Fruit fly (Drosophila melanogaster) whole organism: ENCODE data around the gene CG15740.

Experiments
- CG8478 ChIP-seq: fragments of >200 bp; optimal IDR thresholded peaks from 2 replicates; lab custom pipeline; 2018; ENCODE audit warnings: inconsistent platforms
- Dll ChIP-seq: fragments of >200 bp; optimal IDR thresholded peaks from 2 replicates; lab custom pipeline; 2017
- EcR ChIP-seq, 2 experiments: fragments of >200 bp; optimal IDR thresholded peaks; 2 replicates each; lab custom pipeline; 2017; ENCODE audit warnings: missing biosample characterization in 2 of 2, missing genetic modification characterization in 2 of 2, missing genetic modification reagents in 2 of 2
- pan ChIP-seq: fragments of >200 bp; optimal IDR thresholded peaks from 2 replicates; lab custom pipeline; 2017
- psq ChIP-seq: fragments of >200 bp; optimal IDR thresholded peaks from 2 replicates; lab custom pipeline; 2017
- usp ChIP-seq: fragments of >200 bp; optimal IDR thresholded peaks from 2 replicates; lab custom pipeline; 2017; ENCODE audit warnings: missing biosample characterization, missing genetic modification characterization, mixed read lengths

DNA sequence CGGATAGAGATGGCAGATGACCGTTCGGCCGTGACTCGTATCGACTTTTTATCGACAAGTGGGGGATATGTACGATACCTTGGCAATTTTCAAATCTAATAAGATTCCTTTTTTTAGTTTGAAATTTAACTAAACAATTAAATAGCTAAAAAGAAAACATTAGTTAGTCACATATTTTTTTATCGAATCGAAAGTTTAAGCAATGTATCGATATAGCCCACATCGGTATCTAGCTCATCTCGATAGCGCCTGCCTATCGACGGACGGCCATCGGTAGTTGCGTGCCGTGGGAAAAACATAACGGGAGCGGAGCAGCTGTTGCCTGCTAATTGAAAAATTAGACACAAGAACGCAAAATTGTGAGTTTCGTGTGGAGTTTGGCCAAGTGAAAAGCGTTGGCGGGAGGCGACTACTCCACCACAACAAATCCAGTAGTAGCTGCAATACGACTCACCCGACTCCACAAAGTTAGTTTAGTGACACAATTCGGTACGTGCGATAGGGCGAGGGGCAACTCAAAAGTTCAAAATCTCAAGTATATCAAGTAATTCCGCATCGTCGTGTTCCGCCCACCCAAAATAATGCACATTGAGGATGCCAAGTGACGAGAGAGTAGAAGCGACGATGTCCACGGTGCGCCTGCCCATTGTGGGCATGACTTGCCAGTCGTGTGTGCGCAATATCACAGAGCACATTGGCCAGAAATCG lies 9.0 kb upstream of the CG15740 start, which contains the start of the genes CG10347 and ATP7:
- TF ChIP-seq pan (lab: Kevin White, UChicago) (no peak), EcR (GFP tag; optimal IDR thresholded peaks at IDR 0.05; lab: Kevin White, UChicago) (no peak), Dll (lab: Kevin White, UChicago) (no peak), CG8478 (lab: Kevin White, UChicago) (no peak), psq (lab: Kevin White, UChicago) (no peak), usp (no peak)
